Fruit fly (Drosophila melanogaster): ENCODE data around the gene FucTD.

DNA sequence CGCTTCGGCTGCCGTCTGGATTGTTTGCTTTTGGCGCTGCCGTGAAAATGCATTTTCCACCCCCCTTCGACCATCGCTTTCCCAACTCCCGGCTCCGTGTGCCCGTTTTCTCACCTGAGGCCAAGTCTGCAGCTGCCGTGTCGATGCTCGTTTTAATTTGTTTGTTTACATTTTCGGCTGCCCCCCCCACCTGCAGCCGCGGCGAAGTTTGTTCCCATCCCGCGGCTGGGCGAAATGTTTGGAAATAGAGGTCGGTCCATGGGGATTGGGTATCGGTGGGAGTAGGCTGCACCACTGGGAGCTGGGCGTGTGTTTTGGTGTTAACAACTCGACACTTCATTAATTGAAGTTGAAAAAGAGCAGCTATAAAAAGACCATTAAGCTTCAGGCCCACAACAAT is 3.9 kb downstream of the FucTD start:
- TF ChIP-seq usp (GFP tag; optimal IDR thresholded peaks at IDR 0.05) (no peak), OdsH (GFP tag; optimal IDR thresholded peaks at IDR 0.05) (no peak), Dfd (GFP tag; optimal IDR thresholded peaks at IDR 0.05) (no peak), dsf (GFP tag; optimal IDR thresholded peaks at IDR 0.05; ENCODE audit: borderline replicate concordance) (no peak), Abd-B (GFP tag; optimal IDR thresholded peaks at IDR 0.05) (no peak), psq (GFP tag; optimal IDR thresholded peaks at IDR 0.05) (no peak), dmrt93B (GFP tag; optimal IDR thresholded peaks at IDR 0.05) (no peak), brk (GFP tag; optimal IDR thresholded peaks at IDR 0.05) (no peak), h (GFP tag; optimal IDR thresholded peaks at IDR 0.05) (no peak), Hr83 (GFP tag; optimal IDR thresholded peaks at IDR 0.05; ENCODE audit: poor library complexity, severe bottlenecking) (no peak), Mio (GFP tag; optimal IDR thresholded peaks at IDR 0.05) (no peak), GATAd (GFP tag; optimal IDR thresholded peaks at IDR 0.05) (no peak)
